Worm (Caenorhabditis elegans): ENCODE results near the gene C06A6.4.

The C06A6.4 gene

ce11 chrIV:7785506-7786065 lies 43.5 kb downstream of the C06A6.4 start, which contains the start of gene tag-322 (continued):
- peak; percentile 47; the same call in 1 of the 2 replicates for TF ChIP-seq F33H1.4 (GFP tag; IDR thresholded peaks at IDR 0.05)
- TF ChIP-seq nfyb-1 (GFP tag; IDR thresholded peaks at IDR 0.05): peak; percentile 62; the same call in 1 of the 2 replicates
- TF ChIP-seq cebp-1 (GFP tag; IDR thresholded peaks at IDR 0.05): no peak
- peak; percentile 41 for TF ChIP-seq cebp-1 (tag; optimal IDR thresholded peaks at IDR 0.05)
- TF ChIP-seq F22D6.2 (tag; optimal IDR thresholded peaks at IDR 0.05): no peak
- TF ChIP-seq attf-5 (GFP tag; optimal IDR thresholded peaks at IDR 0.05): peak; percentile 19
- TF ChIP-seq madf-6 (GFP tag; IDR thresholded peaks at IDR 0.05): peak; percentile 59
- TF ChIP-seq ekl-4 (GFP tag; IDR thresholded peaks at IDR 0.05): peak; percentile 50; the same call in 1 of the 2 replicates
- TF ChIP-seq F23B12.7 (tag; optimal IDR thresholded peaks at IDR 0.05; ENCODE audit: insufficient read depth): peak; percentile 28
- peak; percentile 39 for TF ChIP-seq F49E8.2 (tag; optimal IDR thresholded peaks at IDR 0.05; ENCODE audit: insufficient read depth)
- TF ChIP-seq lin-40 (tag; optimal IDR thresholded peaks at IDR 0.05): peak; percentile 41
- TF ChIP-seq snpc-1.3 (tag; optimal IDR thresholded peaks at IDR 0.05; ENCODE audit: insufficient read depth): peak; percentile 58
- TF ChIP-seq dox-1 (GFP tag; IDR thresholded peaks at IDR 0.05): 0 out of 2 replicates have a peak, but pooled peaks have one; percentile 26
- no peak for TF ChIP-seq unc-130 (GFP tag; optimal IDR thresholded peaks at IDR 0.05)
- peak; percentile 35 for TF ChIP-seq ZK185.1 (tag; optimal IDR thresholded peaks at IDR 0.05; ENCODE audit: poor library complexity, severe bottlenecking)
- 0 out of 2 replicates have a peak, but pooled peaks have one; percentile 24 for TF ChIP-seq ceh-100 (GFP tag; IDR thresholded peaks at IDR 0.05)
- 0 out of 2 replicates have a peak, but pooled peaks have one; percentile 39 for TF ChIP-seq B0336.3 (GFP tag; IDR thresholded peaks at IDR 0.05)
- no peak for TF ChIP-seq ztf-18 (tag; optimal IDR thresholded peaks at IDR 0.05)

- TF ChIP-seq ztf-6 (GFP tag; IDR thresholded peaks at IDR 0.05) (no peak), hsf-1 (GFP tag; IDR thresholded peaks at IDR 0.05) (0 out of 2 replicates have a peak, but pooled peaks have one; percentile 44), ccch-3 (GFP tag; optimal IDR thresholded peaks at IDR 0.05) (no peak), nhr-80 (tag; optimal IDR thresholded peaks at IDR 0.05) (peak; percentile 63)
These were observed 45.2 kb downstream of the C06A6.4 start, which contains the start of gene tag-321 for ce11 chrIV:7783801-7784411. tag-321 (minus strand) TSS chrIV:7783851.

- TF ChIP-seq B0336.3 (GFP tag; IDR thresholded peaks at IDR 0.05): peak; percentile 72; the same call in 1 of the 2 replicates
- TF ChIP-seq F10E7.11 (tag; optimal IDR thresholded peaks at IDR 0.05): no peak
- peak; percentile 35; the same call in 1 of the 2 replicates for TF ChIP-seq mcd-1 (GFP tag; IDR thresholded peaks at IDR 0.05)
- peak; percentile 73 for TF ChIP-seq athp-1 (tag; optimal IDR thresholded peaks at IDR 0.05)
- no peak for TF ChIP-seq lin-26 (GFP tag; IDR thresholded peaks at IDR 0.05)
- peak; percentile 16 for TF ChIP-seq atf-7 (tag; optimal IDR thresholded peaks at IDR 0.05)
- TF ChIP-seq hsf-1 (GFP tag; IDR thresholded peaks at IDR 0.05): no peak
- TF ChIP-seq ztf-25 (GFP tag; IDR thresholded peaks at IDR 0.05): no peak
- TF ChIP-seq ZK185.1 (tag; optimal IDR thresholded peaks at IDR 0.05; ENCODE audit: poor library complexity, severe bottlenecking): peak; percentile 20
- TF ChIP-seq Y53F4B.3 (GFP tag; IDR thresholded peaks at IDR 0.05): no peak
- TF ChIP-seq repo-1 (tag; optimal IDR thresholded peaks at IDR 0.05): peak; percentile 12
- TF ChIP-seq snpc-3.4 (tag; optimal IDR thresholded peaks at IDR 0.05): no peak
- TF ChIP-seq Y53G8AR.9 (GFP tag; conservative IDR thresholded peaks at IDR 0.05): peak; percentile 87
- peak; percentile 19 for TF ChIP-seq tbp1 (GFP tag; optimal IDR thresholded peaks at IDR 0.05)
- TF ChIP-seq tlf-1 (GFP tag; optimal IDR thresholded peaks at IDR 0.05): peak; percentile 28
- TF ChIP-seq madf-3 (GFP tag; IDR thresholded peaks at IDR 0.05): 0 out of 2 replicates have a peak, but pooled peaks have one; percentile 40
- no peak for TF ChIP-seq F49E8.2 (tag; optimal IDR thresholded peaks at IDR 0.05; ENCODE audit: insufficient read depth)
- peak; percentile 16; the same call in 1 of the 2 replicates for TF ChIP-seq madf-6 (GFP tag; IDR thresholded peaks at IDR 0.05)
- 0 out of 2 replicates have a peak, but pooled peaks have one; percentile 35 for TF ChIP-seq pbrm-1 (GFP tag; IDR thresholded peaks at IDR 0.05)
These were observed 46.8 kb downstream of the C06A6.4 start, which contains the start of gene sec-10 for ce11 chrIV:7782292-7782691. sec-10 (minus strand) TSS chrIV:7782499.
